ENCODE assay signal across 1 fruit fly cellular context in genomic region chr3L:223019-223902, dm6.
TF ChIP-seq lines count a peak whose summit lies in the region.

Gene pyx, minus strand, starts transcription at chr3L:223069.
Gene CG33229, plus strand, starts transcription at chr3L:223852.

TF ChIP-seq in whole organism, embryonic, 481 proteins besides CTCF, POLR2A, EP300 and RAD21 (continued from another document and continues in another):
- TF ChIP-seq scrt (GFP tag; optimal IDR thresholded peaks at IDR 0.05; lab: Kevin White, UChicago), result peak; percentile 70
- no peak for TF ChIP-seq pan (optimal IDR thresholded peaks at IDR 0.05; lab: Kevin White, UChicago)
- peak in 1 of 2 experiments; percentile 70 for TF ChIP-seq pan (GFP tag; optimal IDR thresholded peaks at IDR 0.05 in 1 of 2, IDR thresholded peaks at IDR 0.05 in 1 of 2)
- TF ChIP-seq CG9797 (GFP tag; optimal IDR thresholded peaks at IDR 0.05; lab: Kevin White, UChicago), result peak; percentile 20
- TF ChIP-seq bsh (GFP tag; optimal IDR thresholded peaks at IDR 0.05; lab: Kevin White, UChicago), result peak; percentile 46 to 75
- TF ChIP-seq B-H1 (GFP tag; IDR thresholded peaks at IDR 0.05; lab: Robert Waterston, UW), result peak; percentile 60; the same call in 2 of the 3 replicates
- TF ChIP-seq Bdp1 (GFP tag; optimal IDR thresholded peaks at IDR 0.05; lab: Kevin White, UChicago), result peak; percentile 56
- TF ChIP-seq sug (tag; optimal IDR thresholded peaks at IDR 0.05; lab: Kevin White, UChicago), result peak; percentile 92
- peak; percentile 76 for TF ChIP-seq D19A (tag; optimal IDR thresholded peaks at IDR 0.05; lab: Kevin White, UChicago)
- no peak for TF ChIP-seq CG34224 (GFP tag; IDR thresholded peaks at IDR 0.05; lab: Robert Waterston, UW; ENCODE audit: partially characterized antibody)
- peak; percentile 77; the same call in 1 of the 2 replicates for TF ChIP-seq HLH3B (GFP tag; IDR thresholded peaks at IDR 0.05; lab: Robert Waterston, UW)
- peak; percentile 44 for TF ChIP-seq Hey (tag; optimal IDR thresholded peaks at IDR 0.05; lab: Kevin White, UChicago)
- TF ChIP-seq CG6854 (GFP tag; optimal IDR thresholded peaks at IDR 0.05; lab: Kevin White, UChicago), result peak; percentile 19
- TF ChIP-seq fd102C (GFP tag; optimal IDR thresholded peaks at IDR 0.05; lab: Kevin White, UChicago), result no peak
- TF ChIP-seq run (tag; optimal IDR thresholded peaks at IDR 0.05; lab: Kevin White, UChicago), result no peak
- peak; percentile 92 for TF ChIP-seq lilli (GFP tag; optimal IDR thresholded peaks at IDR 0.05; lab: Kevin White, UChicago)
- TF ChIP-seq trh (GFP tag; optimal IDR thresholded peaks at IDR 0.05; lab: Kevin White, UChicago), result peak; percentile 59
- TF ChIP-seq CG17328 (GFP tag; IDR thresholded peaks at IDR 0.05; lab: Robert Waterston, UW), result peak; percentile 45; the same call in 1 of the 2 replicates
- peak; percentile 66 for TF ChIP-seq CG1792 (GFP tag; optimal IDR thresholded peaks at IDR 0.05; lab: Kevin White, UChicago)
- peak; percentile 81 for TF ChIP-seq fd3F (GFP tag; optimal IDR thresholded peaks at IDR 0.05; lab: Kevin White, UChicago)
- TF ChIP-seq dimm (GFP tag; IDR thresholded peaks at IDR 0.05; lab: Robert Waterston, UW), result peak; percentile 38; the same call in 1 of the 2 replicates
- TF ChIP-seq CG13296 (GFP tag; optimal IDR thresholded peaks at IDR 0.05; lab: Kevin White, UChicago), result peak; percentile 77
- peak; percentile 49 for TF ChIP-seq onecut (GFP tag; IDR thresholded peaks at IDR 0.05; lab: Robert Waterston, UW)
- peak; percentile 94 for TF ChIP-seq CG9932 (GFP tag; IDR thresholded peaks at IDR 0.05; lab: Robert Waterston, UW)
- TF ChIP-seq CG6175 (GFP tag; IDR thresholded peaks at IDR 0.05; lab: Robert Waterston, UW), result peak; percentile 61; the same call in 1 of the 3 replicates
- TF ChIP-seq CG8388 (GFP tag; optimal IDR thresholded peaks at IDR 0.05; lab: Kevin White, UChicago), result peak; percentile 69
- no peak for TF ChIP-seq vnd (GFP tag; IDR thresholded peaks at IDR 0.05; lab: Robert Waterston, UW; ENCODE audit: partially characterized antibody)
- TF ChIP-seq CG12391 (tag; optimal IDR thresholded peaks at IDR 0.05; lab: Kevin White, UChicago), result peak; percentile 87
- no peak for TF ChIP-seq MESR4 (GFP tag; optimal IDR thresholded peaks at IDR 0.05; lab: Kevin White, UChicago)
- TF ChIP-seq maf-S (GFP tag; optimal IDR thresholded peaks at IDR 0.05; lab: Kevin White, UChicago), result peak; percentile 70
- TF ChIP-seq Asciz (GFP tag; optimal IDR thresholded peaks at IDR 0.05; lab: Kevin White, UChicago), result peak; percentile 64
- TF ChIP-seq CG13424 (tag; optimal IDR thresholded peaks at IDR 0.05; lab: Kevin White, UChicago), result peak; percentile 87
- TF ChIP-seq az2 (GFP tag; optimal IDR thresholded peaks at IDR 0.05; lab: Kevin White, UChicago), result peak; percentile 87
- peak; percentile 74 for TF ChIP-seq gcm2 (GFP tag; optimal IDR thresholded peaks at IDR 0.05; lab: Kevin White, UChicago)
- peak; percentile 84 for TF ChIP-seq chn (GFP tag; optimal IDR thresholded peaks at IDR 0.05; lab: Kevin White, UChicago)
- TF ChIP-seq cato (GFP tag; optimal IDR thresholded peaks at IDR 0.05; lab: Kevin White, UChicago; ENCODE audit: borderline replicate concordance), result peak; percentile 76
- peak; percentile 93 for TF ChIP-seq E2f2 (GFP tag; IDR thresholded peaks at IDR 0.05; lab: Robert Waterston, UW)
- peak; percentile 80 for TF ChIP-seq CG4404 (GFP tag; IDR thresholded peaks at IDR 0.05; lab: Robert Waterston, UW)
- peak; percentile 71 for TF ChIP-seq Ada2b (GFP tag; IDR thresholded peaks at IDR 0.05; lab: Robert Waterston, UW)
- TF ChIP-seq abd-A (tag; optimal IDR thresholded peaks at IDR 0.05; lab: Kevin White, UChicago), result no peak
- peak; percentile 34; the same call in 1 of the 3 replicates for TF ChIP-seq CG6791 (GFP tag; IDR thresholded peaks at IDR 0.05; lab: Robert Waterston, UW; ENCODE audit: partially characterized antibody)
- TF ChIP-seq CG1647 (GFP tag; optimal IDR thresholded peaks at IDR 0.05; lab: Kevin White, UChicago), result peak; percentile 89
- TF ChIP-seq Dfd (GFP tag; optimal IDR thresholded peaks at IDR 0.05; lab: Kevin White, UChicago), result no peak
- peak; percentile 81 for TF ChIP-seq CG3281 (GFP tag; optimal IDR thresholded peaks at IDR 0.05; lab: Kevin White, UChicago)
- TF ChIP-seq CG14014 (GFP tag; IDR thresholded peaks at IDR 0.05; lab: Robert Waterston, UW), result peak; percentile 80
- TF ChIP-seq nom (GFP tag; optimal IDR thresholded peaks at IDR 0.05; lab: Kevin White, UChicago), result peak; percentile 7
- peak; percentile 48 for TF ChIP-seq eyg (GFP tag; optimal IDR thresholded peaks at IDR 0.05; lab: Kevin White, UChicago)
- peak; percentile 88 for TF ChIP-seq row (GFP tag; IDR thresholded peaks at IDR 0.05; lab: Robert Waterston, UW)
- TF ChIP-seq sim (GFP tag; IDR thresholded peaks at IDR 0.05; lab: Robert Waterston, UW), result peak; percentile 44; the same call in 1 of the 2 replicates
- TF ChIP-seq CG12236 (GFP tag; optimal IDR thresholded peaks at IDR 0.05; lab: Kevin White, UChicago), result no peak
- TF ChIP-seq knrl (GFP tag; IDR thresholded peaks at IDR 0.05; lab: Robert Waterston, UW; ENCODE audit: partially characterized antibody), result no peak
- peak; percentile 60 for TF ChIP-seq sens-2 (GFP tag; IDR thresholded peaks at IDR 0.05; lab: Robert Waterston, UW)
- TF ChIP-seq Blimp-1 (GFP tag; optimal IDR thresholded peaks at IDR 0.05; lab: Kevin White, UChicago), result no peak
- TF ChIP-seq Oaz (GFP tag; IDR thresholded peaks at IDR 0.05; lab: Robert Waterston, UW), result peak; percentile 66
- no peak; the same call in 1 of the 2 replicates for TF ChIP-seq tna (GFP tag; IDR thresholded peaks at IDR 0.05; lab: Robert Waterston, UW; ENCODE audit: partially characterized antibody)
- no peak for TF ChIP-seq Sin3A (optimal IDR thresholded peaks at IDR 0.05; lab: Kevin White, UChicago)
- peak; percentile 49 for TF ChIP-seq Sry-δ (GFP tag; optimal IDR thresholded peaks at IDR 0.05; lab: Kevin White, UChicago)
- peak; percentile 63 for TF ChIP-seq CG31388 (GFP tag; optimal IDR thresholded peaks at IDR 0.05; lab: Kevin White, UChicago)
- peak; percentile 87 for TF ChIP-seq CG7839 (tag; optimal IDR thresholded peaks at IDR 0.05; lab: Kevin White, UChicago)
- TF ChIP-seq Bteb2 (GFP tag; optimal IDR thresholded peaks at IDR 0.05; lab: Kevin White, UChicago), result peak; percentile 80
- peak; percentile 89 for TF ChIP-seq NFAT (GFP tag; IDR thresholded peaks at IDR 0.05; lab: Robert Waterston, UW)
- peak; percentile 86 for TF ChIP-seq sob (GFP tag; IDR thresholded peaks at IDR 0.05; lab: Robert Waterston, UW)
- TF ChIP-seq crol (GFP tag; IDR thresholded peaks at IDR 0.05; lab: Robert Waterston, UW), result 0 out of 2 replicates have a peak, but pooled peaks have one; percentile 6
- peak; percentile 21 for TF ChIP-seq grn (GFP tag; optimal IDR thresholded peaks at IDR 0.05; lab: Kevin White, UChicago)
- peak; percentile 36; the same call in 1 of the 2 replicates for TF ChIP-seq ap (GFP tag; IDR thresholded peaks at IDR 0.05; lab: Robert Waterston, UW)
- TF ChIP-seq CG4707 (GFP tag; optimal IDR thresholded peaks at IDR 0.05; lab: Kevin White, UChicago), result no peak
- TF ChIP-seq Aef1 (GFP tag; IDR thresholded peaks at IDR 0.05; lab: Robert Waterston, UW), result peak; percentile 75; the same call in 2 of the 3 replicates
- TF ChIP-seq schlank (tag; optimal IDR thresholded peaks at IDR 0.05; lab: Kevin White, UChicago), result peak; percentile 73
- TF ChIP-seq Side (GFP tag; optimal IDR thresholded peaks at IDR 0.05; lab: Kevin White, UChicago), result peak; percentile 57
- peak; percentile 87 for TF ChIP-seq CG12155 (GFP tag; optimal IDR thresholded peaks at IDR 0.05; lab: Kevin White, UChicago)
- peak; percentile 80 for TF ChIP-seq ssp (GFP tag; IDR thresholded peaks at IDR 0.05; lab: Robert Waterston, UW)
- TF ChIP-seq Med (GFP tag; lab: Kevin White, UChicago), result peak; percentile 95
- TF ChIP-seq caup (GFP tag; optimal IDR thresholded peaks at IDR 0.05; lab: Kevin White, UChicago; ENCODE audit: severe bottlenecking), result peak; percentile 77
- peak; percentile 66 for TF ChIP-seq ttk (GFP tag; IDR thresholded peaks at IDR 0.05; lab: Robert Waterston, UW)
- peak; percentile 89 for TF ChIP-seq CG12659 (GFP tag; optimal IDR thresholded peaks at IDR 0.05; lab: Kevin White, UChicago)
- peak; percentile 96 for TF ChIP-seq CG2120 (GFP tag; optimal IDR thresholded peaks at IDR 0.05; lab: Kevin White, UChicago)
- peak; percentile 18 for TF ChIP-seq CG7987 (GFP tag; optimal IDR thresholded peaks at IDR 0.05; lab: Kevin White, UChicago)
- peak; percentile 86 for TF ChIP-seq Usf (GFP tag; optimal IDR thresholded peaks at IDR 0.05; lab: Kevin White, UChicago)
- peak; percentile 70 for TF ChIP-seq jumu (GFP tag; optimal IDR thresholded peaks at IDR 0.05; lab: Kevin White, UChicago)
- peak; percentile 85 for TF ChIP-seq CG16779 (GFP tag; IDR thresholded peaks at IDR 0.05; lab: Robert Waterston, UW)
- TF ChIP-seq CG7963 (GFP tag; IDR thresholded peaks at IDR 0.05; lab: Robert Waterston, UW; ENCODE audit: partially characterized antibody), result no peak
- peak; percentile 19; the same call in 1 of the 2 replicates for TF ChIP-seq Scr (GFP tag; IDR thresholded peaks at IDR 0.05; lab: Robert Waterston, UW; ENCODE audit: partially characterized antibody)
- TF ChIP-seq zf30C (GFP tag; optimal IDR thresholded peaks at IDR 0.05; lab: Kevin White, UChicago), result peak; percentile 93
- TF ChIP-seq CG18619 (GFP tag; optimal IDR thresholded peaks at IDR 0.05; lab: Kevin White, UChicago), result peak; percentile 87
- peak; percentile 95 for TF ChIP-seq CG17361 (GFP tag; IDR thresholded peaks at IDR 0.05; lab: Robert Waterston, UW)
- peak; percentile 5; the same call in 1 of the 2 replicates for TF ChIP-seq CG10321 (GFP tag; IDR thresholded peaks at IDR 0.05; lab: Robert Waterston, UW)
- TF ChIP-seq CG8359 (GFP tag; optimal IDR thresholded peaks at IDR 0.05; lab: Kevin White, UChicago; ENCODE audit: borderline replicate concordance), result peak; percentile 77
- TF ChIP-seq CG10147 (GFP tag; optimal IDR thresholded peaks at IDR 0.05; lab: Kevin White, UChicago), result peak; percentile 92
- peak; percentile 85 for TF ChIP-seq CG8924 (tag; optimal IDR thresholded peaks at IDR 0.05; lab: Kevin White, UChicago)
- TF ChIP-seq gt (GFP tag; IDR thresholded peaks at IDR 0.05; lab: Robert Waterston, UW), result no peak; the same call in 1 of the 2 replicates
- TF ChIP-seq CG1024 (GFP tag; IDR thresholded peaks at IDR 0.05; lab: Robert Waterston, UW), result peak; percentile 55; the same call in 1 of the 2 replicates
- peak; percentile 28 for TF ChIP-seq salm (tag; optimal IDR thresholded peaks at IDR 0.05; lab: Kevin White, UChicago)
- peak; percentile 86 for TF ChIP-seq tgo (GFP tag; IDR thresholded peaks at IDR 0.05; lab: Robert Waterston, UW)
- no peak for TF ChIP-seq hb (GFP tag; IDR thresholded peaks at IDR 0.05; lab: Robert Waterston, UW; ENCODE audit: partially characterized antibody)
- peak; percentile 96 for TF ChIP-seq sens (GFP tag; lab: Kevin White, UChicago)
- peak; percentile 90 for TF ChIP-seq CG12104 (GFP tag; optimal IDR thresholded peaks at IDR 0.05; lab: Kevin White, UChicago)
- TF ChIP-seq CG11085 (GFP tag; IDR thresholded peaks at IDR 0.05; lab: Robert Waterston, UW), result peak; percentile 72
- TF ChIP-seq BtbVII (GFP tag; optimal IDR thresholded peaks at IDR 0.05; lab: Kevin White, UChicago), result peak; percentile 62
- peak; percentile 84 for TF ChIP-seq CG10543 (GFP tag; optimal IDR thresholded peaks at IDR 0.05; lab: Kevin White, UChicago)
- TF ChIP-seq Awh (GFP tag; IDR thresholded peaks at IDR 0.05; lab: Robert Waterston, UW), result peak; percentile 20; the same call in 1 of the 2 replicates
- no peak for TF ChIP-seq otp (GFP tag; IDR thresholded peaks at IDR 0.05; lab: Robert Waterston, UW)
- peak; percentile 27 for TF ChIP-seq Jarid2 (GFP tag; optimal IDR thresholded peaks at IDR 0.05; lab: Kevin White, UChicago)
- TF ChIP-seq fd64A (GFP tag; optimal IDR thresholded peaks at IDR 0.05; lab: Kevin White, UChicago), result no peak
- peak; percentile 62 for TF ChIP-seq CG11723 (GFP tag; optimal IDR thresholded peaks at IDR 0.05; lab: Kevin White, UChicago)
- TF ChIP-seq lola (GFP tag; optimal IDR thresholded peaks at IDR 0.05; lab: Kevin White, UChicago), result peak in 1 of 3 experiments; percentile 80
- no peak; the same call in 1 of the 2 replicates for TF ChIP-seq Taf1 (GFP tag; IDR thresholded peaks at IDR 0.05; lab: Robert Waterston, UW)
- peak; percentile 57 for TF ChIP-seq CG15011 (GFP tag; optimal IDR thresholded peaks at IDR 0.05; lab: Kevin White, UChicago)
- TF ChIP-seq klu (GFP tag; IDR thresholded peaks at IDR 0.05; lab: Robert Waterston, UW), result peak; percentile 71; the same call in 1 of the 2 replicates
- peak; percentile 99 for TF ChIP-seq Ets65A (GFP tag; lab: Kevin White, UChicago)
- TF ChIP-seq CG2678 (tag; optimal IDR thresholded peaks at IDR 0.05; lab: Kevin White, UChicago), result peak; percentile 92
- peak; percentile 76 for TF ChIP-seq Fer2 (tag; optimal IDR thresholded peaks at IDR 0.05; lab: Kevin White, UChicago)
- no peak for TF ChIP-seq D (optimal IDR thresholded peaks at IDR 0.05; lab: Kevin White, UChicago)
- TF ChIP-seq D (GFP tag; optimal IDR thresholded peaks at IDR 0.05; lab: Kevin White, UChicago), result peak; percentile 76
- TF ChIP-seq CG12299 (tag; optimal IDR thresholded peaks at IDR 0.05; lab: Kevin White, UChicago), result peak; percentile 35
- peak; percentile 44; the same call in 1 of the 2 replicates for TF ChIP-seq ro (GFP tag; IDR thresholded peaks at IDR 0.05; lab: Robert Waterston, UW)
- TF ChIP-seq pnt (GFP tag; optimal IDR thresholded peaks at IDR 0.05; lab: Kevin White, UChicago), result peak; percentile 67
- TF ChIP-seq ato (GFP tag; IDR thresholded peaks at IDR 0.05; lab: Robert Waterston, UW; ENCODE audit: partially characterized antibody), result no peak
- peak; percentile 73 for TF ChIP-seq CG10979 (tag; optimal IDR thresholded peaks at IDR 0.05; lab: Kevin White, UChicago)
- TF ChIP-seq seq (GFP tag; IDR thresholded peaks at IDR 0.05; lab: Robert Waterston, UW), result peak; percentile 71; the same call in 1 of the 2 replicates
- peak; percentile 86 for TF ChIP-seq Fer3 (tag; optimal IDR thresholded peaks at IDR 0.05; lab: Kevin White, UChicago)
- TF ChIP-seq slou (GFP tag; optimal IDR thresholded peaks at IDR 0.05; lab: Kevin White, UChicago), result peak; percentile 76
- peak; percentile 84 for TF ChIP-seq lab (GFP tag; optimal IDR thresholded peaks at IDR 0.05; lab: Kevin White, UChicago)
- peak; percentile 89 for TF ChIP-seq CG9727 (GFP tag; optimal IDR thresholded peaks at IDR 0.05; lab: Kevin White, UChicago)
- TF ChIP-seq gcm (GFP tag; optimal IDR thresholded peaks at IDR 0.05; lab: Kevin White, UChicago), result peak; percentile 47
- peak; percentile 44 for TF ChIP-seq CG3065 (GFP tag; optimal IDR thresholded peaks at IDR 0.05; lab: Kevin White, UChicago)
- TF ChIP-seq Neu2 (GFP tag; optimal IDR thresholded peaks at IDR 0.05; lab: Kevin White, UChicago; ENCODE audit: borderline replicate concordance), result peak; percentile 5
